Worm (Caenorhabditis elegans) whole organism, L4/young adult: Measurements from ENCODE around the gene cpg-7.

ENCODE experiments used
- dao-5 ChIP-seq: sonication (generic microtip); optimal IDR thresholded peaks from 2 replicates; lab custom pipeline; 2016; ENCODE audit warnings: missing genotype, missing genetic modification characterization, moderate library complexity, missing compliant biosample characterization
- him-1 ChIP-seq: sonication (generic microtip); optimal IDR thresholded peaks from 2 replicates; lab custom pipeline; 2016; ENCODE audit warnings: missing genotype, missing genetic modification reagents, missing genetic modification characterization, missing compliant biosample characterization

DNA sequence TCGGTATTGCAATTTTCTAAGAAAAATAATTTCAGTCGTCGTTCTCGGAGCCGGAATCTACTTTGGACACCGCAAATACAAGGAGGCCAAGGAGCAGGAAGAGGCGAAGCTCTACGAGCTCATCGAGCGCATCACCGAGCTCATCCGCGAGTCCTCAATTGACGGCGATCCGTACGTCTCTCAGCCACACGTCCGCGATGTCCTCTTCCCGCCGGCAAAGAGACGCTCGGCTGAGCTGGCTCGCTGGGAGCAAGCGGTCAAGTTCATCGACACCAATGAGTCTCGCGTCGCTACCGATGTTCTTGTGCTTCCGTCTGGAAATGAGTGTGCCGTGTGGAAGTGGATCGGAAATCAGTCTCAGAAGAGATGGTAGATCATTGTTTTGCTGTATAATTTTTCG lies 43.5 kb downstream of the cpg-7 start:
- TF ChIP-seq him-1 (tag; lab: Kevin White, UChicago) (no peak), dao-5 (tag; lab: Kevin White, UChicago) (no peak)
